Worm (Caenorhabditis elegans) whole organism, midembryonic: ENCODE measurements around the gene C18A11.1.

Source experiments
- T22C8.4 ChIP-seq: fragments of 200-800 bp; sonication (Bioruptor generic); IDR thresholded peaks from 2 replicates; pipeline ENCODE4 v1.3.6; 2022; ENCODE audit warnings: missing genetic modification characterization, missing compliant biosample characterization
- cog-1 ChIP-seq: sonication (generic microtip); optimal IDR thresholded peaks from 2 replicates; lab custom pipeline; 2016; ENCODE audit warnings: missing genetic modification characterization, missing compliant biosample characterization
- flt-1 ChIP-seq: fragments of 200-800 bp; sonication (Bioruptor generic); IDR thresholded peaks from 2 replicates; pipeline ENCODE4 v1.3.6; 2022; ENCODE audit warnings: missing genetic modification characterization, missing compliant biosample characterization
- klf-2 ChIP-seq: fragments of 200-800 bp; sonication (Bioruptor generic); conservative IDR thresholded peaks from 2 replicates; pipeline ENCODE4 v1.3.6; 2022; ENCODE audit warnings: missing genetic modification reagents, missing genetic modification characterization, missing compliant biosample characterization
- ref-1 ChIP-seq: fragments of 200-800 bp; sonication (Bioruptor generic); conservative IDR thresholded peaks from 2 replicates; pipeline ENCODE4 v1.3.6; 2022; ENCODE audit warnings: missing genetic modification reagents, missing genetic modification characterization, missing compliant biosample characterization
- tab-1 ChIP-seq: fragments of 200-800 bp; sonication (Bioruptor generic); IDR thresholded peaks from 2 replicates; pipeline ENCODE4 v1.3.6; 2022; ENCODE audit warnings: missing genetic modification characterization, missing compliant biosample characterization
- ztf-23 ChIP-seq: fragments of 200-800 bp; sonication (Bioruptor generic); IDR thresholded peaks from 2 replicates; pipeline ENCODE4 v1.3.6; 2022; ENCODE audit warnings: missing genetic modification reagents, missing genetic modification characterization, missing compliant biosample characterization
- ztf-29 ChIP-seq: fragments of 200-800 bp; sonication (Bioruptor generic); IDR thresholded peaks from 2 replicates; pipeline ENCODE4 v1.3.6; 2022; ENCODE audit warnings: missing genetic modification reagents, missing genetic modification characterization, missing compliant biosample characterization

- TF ChIP-seq tab-1 (GFP tag; lab: Robert Waterston, UW) = no peak
- TF ChIP-seq klf-2 (GFP tag; lab: Robert Waterston, UW) = no peak
- TF ChIP-seq cog-1 = no peak
- no peak for TF ChIP-seq T22C8.4 (GFP tag; lab: Robert Waterston, UW)
- TF ChIP-seq flt-1 (GFP tag; lab: Robert Waterston, UW) = no peak
- no peak for TF ChIP-seq ztf-23
- TF ChIP-seq ztf-29 (GFP tag; lab: Robert Waterston, UW) = no peak
- no peak for TF ChIP-seq ref-1 (GFP tag; lab: Robert Waterston, UW)
Measured at ce11 chrX:8074527-8074926, 5.4 kb downstream of the C18A11.1 start.
